Worm (Caenorhabditis elegans) whole organism, L3 larva: ENCODE measurements around the gene D2085.7.

Experiments used
- daf-12 ChIP-seq: fragments of 150-350 bp; optimal IDR thresholded peaks from 2 replicates; lab custom pipeline; 2014; ENCODE audit warnings: missing biosample characterization, missing genetic modification reagents, missing genetic modification characterization
- egl-27 ChIP-seq: sonication (generic microtip); optimal IDR thresholded peaks from 4 replicates; lab custom pipeline; 2017; ENCODE audit warnings: missing biosample characterization, missing genetic modification reagents, missing genetic modification characterization
- egl-5 ChIP-seq: fragments of 150-350 bp; optimal IDR thresholded peaks from 2 replicates; lab custom pipeline; 2017; ENCODE audit warnings: missing biosample characterization, missing genetic modification reagents, missing genetic modification characterization, inconsistent platforms
- fkh-10 ChIP-seq: sonication (generic microtip); optimal IDR thresholded peaks from 2 replicates; lab custom pipeline; 2017; ENCODE audit warnings: missing biosample characterization, missing genetic modification reagents, missing genetic modification characterization
- fkh-2 ChIP-seq: fragments of 150-350 bp; optimal IDR thresholded peaks from 2 replicates; lab custom pipeline; 2014; ENCODE audit warnings: missing biosample characterization, missing genetic modification reagents, missing genetic modification characterization
- jun-1 ChIP-seq: fragments of 150-350 bp; optimal IDR thresholded peaks from 2 replicates; lab custom pipeline; 2014; ENCODE audit warnings: missing biosample characterization, missing genetic modification reagents, missing genetic modification characterization
- nfya-1 ChIP-seq: sonication (generic microtip); optimal IDR thresholded peaks from 2 replicates; lab custom pipeline; 2017; ENCODE audit warnings: missing genetic modification characterization, mild to moderate bottlenecking, missing compliant biosample characterization, antibody characterized with exemption, moderate library complexity; ENCODE audit not compliant: insufficient read depth
- nhr-11 ChIP-seq: fragments of 150-350 bp; optimal IDR thresholded peaks from 2 replicates; lab custom pipeline; 2014; ENCODE audit warnings: missing biosample characterization, missing genetic modification characterization
- nhr-12 ChIP-seq: fragments of 150-350 bp; optimal IDR thresholded peaks from 2 replicates; lab custom pipeline; 2014; ENCODE audit warnings: missing biosample characterization, missing genetic modification characterization
- nhr-67 ChIP-seq: fragments of 150-350 bp; optimal IDR thresholded peaks from 2 replicates; lab custom pipeline; 2014; ENCODE audit warnings: missing biosample characterization, missing genetic modification characterization
- nhr-76 ChIP-seq: fragments of 150-350 bp; sonication (generic microtip); optimal IDR thresholded peaks from 5 replicates; lab custom pipeline; 2014; ENCODE audit warnings: missing biosample characterization, missing genetic modification characterization
- nhr-77 ChIP-seq: fragments of 150-350 bp; optimal IDR thresholded peaks from 2 replicates; lab custom pipeline; 2014; ENCODE audit warnings: missing biosample characterization, missing genetic modification characterization
- unc-62 ChIP-seq: fragments of 150-350 bp; sonication (generic microtip); optimal IDR thresholded peaks from 4 replicates; lab custom pipeline; 2014; ENCODE audit warnings: missing biosample characterization, missing genetic modification reagents, missing genetic modification characterization
- zag-1 ChIP-seq: fragments of 150-350 bp; optimal IDR thresholded peaks from 2 replicates; lab custom pipeline; 2014; ENCODE audit warnings: missing biosample characterization, missing genetic modification characterization

DNA sequence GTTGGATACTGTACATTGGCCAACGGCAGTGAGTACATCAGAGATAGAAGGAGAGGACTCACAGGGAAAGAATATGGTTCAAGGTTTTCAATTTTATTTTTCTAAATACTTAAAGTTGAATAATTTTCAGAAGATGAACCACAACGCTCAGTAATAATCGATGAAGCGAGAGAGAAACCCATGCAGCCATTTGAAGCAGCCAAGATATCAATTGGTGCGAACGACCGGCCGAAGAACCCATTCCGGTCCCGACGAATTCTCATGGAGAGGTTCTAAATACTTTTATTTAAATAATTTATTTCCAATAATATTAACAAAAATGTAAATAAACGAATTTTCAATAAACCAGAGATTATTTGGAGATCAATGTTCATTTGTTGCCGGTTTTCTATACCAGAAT lies 41.0 kb upstream of the D2085.7 start, which contains the start of gene pigg-1:
- no peak for TF ChIP-seq egl-27 (tag; lab: Kevin White, UChicago)
- no peak for TF ChIP-seq nhr-12 (tag; lab: Kevin White, UChicago)
- TF ChIP-seq egl-5 (tag; lab: Kevin White, UChicago): no peak
- TF ChIP-seq zag-1: no peak
- TF ChIP-seq fkh-10 (GFP tag; lab: Kevin White, UChicago): no peak
- no peak for TF ChIP-seq nfya-1 (tag; lab: Kevin White, UChicago)
- TF ChIP-seq nhr-67 (tag; lab: Kevin White, UChicago): no peak
- no peak for TF ChIP-seq daf-12 (tag; lab: Kevin White, UChicago)
- no peak for TF ChIP-seq nhr-11 (tag; lab: Kevin White, UChicago)
- TF ChIP-seq fkh-2 (tag; lab: Kevin White, UChicago): no peak
- no peak for TF ChIP-seq jun-1
- no peak for TF ChIP-seq unc-62 (GFP tag; lab: Kevin White, UChicago)
- TF ChIP-seq nhr-76 (tag; lab: Kevin White, UChicago): no peak
- no peak for TF ChIP-seq nhr-77 (tag; lab: Kevin White, UChicago)
